Worm (Caenorhabditis elegans) whole organism, L4 larva: ENCODE measurements around the gene B0554.4.
A peak's percentile ranks its signal among the peaks of the same experiment; 100 is the strongest.

Source experiments
- F44E2.7 ChIP-seq: fragments of 200-800 bp; sonication (Bioruptor generic); IDR thresholded peaks from 2 replicates; pipeline ENCODE4 v2.1.2; 2022; ENCODE audit warnings: missing genetic modification characterization, missing compliant biosample characterization
- R02D3.7 ChIP-seq: fragments of 150-350 bp; sonication (generic microtip); optimal IDR thresholded peaks from 3 replicates; lab custom pipeline; 2014; ENCODE audit warnings: missing biosample characterization, missing genetic modification characterization
- T26A8.4 ChIP-seq: fragments of 200-800 bp; sonication (Bioruptor generic); IDR thresholded peaks from 2 replicates; pipeline ENCODE4 v1.3.6; 2022; ENCODE audit warnings: missing genetic modification characterization, missing compliant biosample characterization
- Y5F2A.4 ChIP-seq: fragments of 200-800 bp; sonication (Bioruptor generic); optimal IDR thresholded peaks from 2 replicates; lab custom pipeline; 2018; ENCODE audit warnings: mild to moderate bottlenecking, missing genetic modification characterization, missing compliant biosample characterization
- aha-1 ChIP-seq: fragments of 150-350 bp; peaks from one replicate; lab custom pipeline; 2014; ENCODE audit warnings: missing biosample characterization, missing genetic modification characterization
- aly-2 ChIP-seq: sonication (generic microtip); optimal IDR thresholded peaks from 2 replicates; lab custom pipeline; 2018; ENCODE audit warnings: missing biosample characterization, missing genetic modification characterization
- arid-1 ChIP-seq: fragments of 200-800 bp; sonication (Bioruptor generic); conservative IDR thresholded peaks from 2 replicates; pipeline ENCODE4 v1.3.6; 2022; ENCODE audit warnings: missing genetic modification reagents, missing genetic modification characterization, missing compliant biosample characterization
- attf-4 ChIP-seq: sonication (generic microtip); optimal IDR thresholded peaks from 3 replicates; lab custom pipeline; 2017; ENCODE audit warnings: missing biosample characterization, missing genetic modification characterization
- ceh-28 ChIP-seq: fragments of 150-350 bp; optimal IDR thresholded peaks from 2 replicates; lab custom pipeline; 2014; ENCODE audit warnings: missing biosample characterization, missing genetic modification reagents, missing genetic modification characterization
- ces-1 ChIP-seq: fragments of 150-350 bp; sonication (generic microtip); optimal IDR thresholded peaks from 4 replicates; lab custom pipeline; 2014; ENCODE audit warnings: missing biosample characterization, missing genetic modification reagents, missing genetic modification characterization
- ctbp-1 ChIP-seq: fragments of 200-800 bp; sonication (Bioruptor generic); IDR thresholded peaks from 2 replicates; pipeline ENCODE4 v1.3.6; 2022; ENCODE audit warnings: missing genetic modification reagents, missing genetic modification characterization, missing compliant biosample characterization
- daf-16 ChIP-seq, 3 experiments: sonication (generic microtip); optimal IDR thresholded peaks; 2 replicates each; lab custom pipeline; 2016 to 2017; ENCODE audit warnings: missing genetic modification characterization in 3 of 3, missing genetic modification reagents in 3 of 3, mild to moderate bottlenecking in 2 of 3, missing compliant biosample characterization in 2 of 3, missing biosample characterization in 1 of 3, moderate library complexity in 1 of 3
- dmd-6 ChIP-seq: fragments of 200-800 bp; sonication (Bioruptor generic); IDR thresholded peaks from 2 replicates; pipeline ENCODE4 v1.3.6; 2022; ENCODE audit warnings: missing genetic modification reagents, missing genetic modification characterization, missing compliant biosample characterization
- egl-27 ChIP-seq: sonication (generic microtip); optimal IDR thresholded peaks from 3 replicates; lab custom pipeline; 2017; ENCODE audit warnings: missing biosample characterization, missing genetic modification reagents, missing genetic modification characterization
- fkh-10 ChIP-seq: fragments of 150-350 bp; optimal IDR thresholded peaks from 2 replicates; lab custom pipeline; 2014; ENCODE audit warnings: missing biosample characterization, missing genetic modification reagents, missing genetic modification characterization
- fos-1 ChIP-seq: fragments of 150-350 bp; optimal IDR thresholded peaks from 2 replicates; lab custom pipeline; 2014; ENCODE audit warnings: missing biosample characterization, missing genetic modification characterization
- lin-1 ChIP-seq: fragments of 200-800 bp; sonication (Bioruptor generic); IDR thresholded peaks from 2 replicates; pipeline ENCODE4 v1.3.6; 2022; ENCODE audit warnings: missing genetic modification reagents, missing genetic modification characterization, missing compliant biosample characterization
- lin-38 ChIP-seq: fragments of 200-800 bp; sonication (Bioruptor generic); IDR thresholded peaks from 2 replicates; pipeline ENCODE4 v1.3.6; 2022; ENCODE audit warnings: missing genetic modification reagents, missing genetic modification characterization, missing compliant biosample characterization
- lsy-2 ChIP-seq, 2 experiments: fragments of 150-350 bp in 1 of 2; sonication (generic microtip) in 1 of 2; optimal IDR thresholded peaks; 2 replicates each; lab custom pipeline; 2014 to 2017; ENCODE audit warnings: missing biosample characterization in 2 of 2, missing genetic modification characterization in 2 of 2
- mdt-29 ChIP-seq: fragments of 200-800 bp; sonication (Bioruptor generic); IDR thresholded peaks from 2 replicates; pipeline ENCODE4 v1.3.6; 2022; ENCODE audit warnings: missing genetic modification reagents, missing genetic modification characterization, missing compliant biosample characterization
- nhr-111 ChIP-seq: fragments of 200-800 bp; sonication (Bioruptor generic); optimal IDR thresholded peaks from 2 replicates; lab custom pipeline; 2018; ENCODE audit warnings: mild to moderate bottlenecking, missing genetic modification characterization, missing compliant biosample characterization
- nhr-28 ChIP-seq: fragments of 150-350 bp; optimal IDR thresholded peaks from 2 replicates; lab custom pipeline; 2014; ENCODE audit warnings: missing biosample characterization, missing genetic modification characterization
- nhr-6 ChIP-seq: fragments of 150-350 bp; optimal IDR thresholded peaks from 2 replicates; lab custom pipeline; 2014; ENCODE audit warnings: missing biosample characterization, missing genetic modification characterization
- nhr-76 ChIP-seq: fragments of 150-350 bp; optimal IDR thresholded peaks from 2 replicates; lab custom pipeline; 2014; ENCODE audit warnings: missing biosample characterization, missing genetic modification characterization
- nhr-77 ChIP-seq: fragments of 150-350 bp; optimal IDR thresholded peaks from 2 replicates; lab custom pipeline; 2014; ENCODE audit warnings: missing biosample characterization, missing genetic modification characterization
- pha-4 ChIP-seq, 2 experiments: fragments of 150-350 bp in 1 of 2; fragments of 200-800 bp in 1 of 2; sonication (Bioruptor generic) in 1 of 2; IDR thresholded peaks in 1 of 2; optimal IDR thresholded peaks in 1 of 2; 2 replicates each; pipeline versions ENCODE4 v1.3.6 to Lab custom; 2014 to 2022; ENCODE audit warnings: missing genetic modification characterization in 2 of 2, missing genetic modification reagents in 2 of 2, missing biosample characterization in 1 of 2, missing compliant biosample characterization in 1 of 2
- php-3 ChIP-seq: fragments of 200-800 bp; sonication (Bioruptor generic); IDR thresholded peaks from 2 replicates; pipeline ENCODE4 v1.3.6; 2022; ENCODE audit warnings: missing genetic modification reagents, missing genetic modification characterization, missing compliant biosample characterization
- pqm-1 ChIP-seq: sonication (generic microtip); optimal IDR thresholded peaks from 2 replicates; lab custom pipeline; 2017; ENCODE audit warnings: missing biosample characterization, missing genetic modification characterization
- spr-1 ChIP-seq: sonication (generic microtip); optimal IDR thresholded peaks from 2 replicates; lab custom pipeline; 2016; ENCODE audit warnings: mild to moderate bottlenecking, missing genetic modification characterization, missing compliant biosample characterization
- spr-3 ChIP-seq: fragments of 200-800 bp; sonication (Bioruptor generic); optimal IDR thresholded peaks from 2 replicates; lab custom pipeline; 2018; ENCODE audit warnings: mild to moderate bottlenecking, missing genetic modification characterization, missing compliant biosample characterization
- unc-62 ChIP-seq, 3 experiments: fragments of 150-350 bp in 1 of 3; sonication (generic microtip); optimal IDR thresholded peaks in 2 of 3; peaks in 1 of 3; 1 replicate in 1 of 3; 2 replicates in 2 of 3; lab custom pipeline; 2014 to 2017; ENCODE audit warnings: missing biosample characterization in 3 of 3, missing genetic modification characterization in 3 of 3, missing genetic modification reagents in 3 of 3, missing genotype in 1 of 3
- zag-1 ChIP-seq: fragments of 150-350 bp; optimal IDR thresholded peaks from 2 replicates; lab custom pipeline; 2014; ENCODE audit warnings: missing biosample characterization, missing genetic modification characterization
- ztf-11 ChIP-seq: fragments of 150-350 bp; optimal IDR thresholded peaks from 2 replicates; lab custom pipeline; 2014; ENCODE audit warnings: missing biosample characterization, missing genetic modification characterization

The B0554.4 gene

DNA sequence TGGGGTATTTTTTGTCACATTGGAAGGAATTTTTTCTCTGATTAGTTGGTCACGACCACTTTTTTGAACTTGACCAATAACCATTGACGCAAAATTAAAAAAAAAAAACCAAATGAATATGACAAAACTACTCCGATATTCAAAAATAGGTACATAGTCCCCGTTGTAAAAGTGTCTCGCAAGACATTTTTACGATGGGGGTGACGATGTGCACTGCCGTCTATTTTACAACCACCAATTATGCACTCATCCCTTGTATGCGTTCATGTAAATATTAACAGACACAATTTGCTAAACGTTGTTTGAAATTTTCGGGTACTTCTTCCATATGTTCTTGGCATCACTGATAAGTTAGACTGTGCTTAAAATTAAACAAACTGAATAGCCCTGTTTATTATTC lies 29.2 kb upstream of the B0554.4 start, which contains the start of gene scl-27:
Gene scl-27 (plus strand): TSS at position 301 of the 400 bp plus-strand sequence.
- TF ChIP-seq lin-38 (no peak), pqm-1 (no peak), lsy-2 (tag; optimal IDR thresholded peaks at IDR 0.05; lab: Kevin White, UChicago) (no peak), unc-62 (GFP tag; optimal IDR thresholded peaks at IDR 0.05 in 1 of 2; lab: Kevin White, UChicago) (peak in 1 of 2 experiments; percentile 11), unc-62 (tag; optimal IDR thresholded peaks at IDR 0.05; lab: Kevin White, UChicago) (no peak)

- no peak for TF ChIP-seq T26A8.4 (GFP tag; lab: Robert Waterston, UW)
- TF ChIP-seq ztf-11 (tag; lab: Kevin White, UChicago), result no peak
- TF ChIP-seq fos-1 (tag; lab: Kevin White, UChicago), result no peak
- no peak for TF ChIP-seq aha-1 (tag; lab: Kevin White, UChicago)
- TF ChIP-seq nhr-76 (tag; lab: Kevin White, UChicago), result no peak
- TF ChIP-seq mdt-29 (GFP tag; lab: Robert Waterston, UW), result no peak
- TF ChIP-seq nhr-111 (GFP tag; lab: Kevin White, UChicago), result no peak
- TF ChIP-seq nhr-6 (tag; lab: Kevin White, UChicago), result no peak
- TF ChIP-seq arid-1 (GFP tag; lab: Robert Waterston, UW), result no peak
- TF ChIP-seq aly-2 (tag; lab: Kevin White, UChicago), result no peak
Measured at ce11 chrV:403028-403427, 25.9 kb upstream of the B0554.4 start, which contains the start of gene srh-62. srh-62 (minus strand) TSS chrV:403128.

ce11 chrV:404210-404669 lies 24.7 kb upstream of the B0554.4 start, which contains the start of gene nhr-252:
nhr-252 (plus strand) TSS chrV:404619.
- TF ChIP-seq ces-1 (GFP tag; lab: Kevin White, UChicago), result no peak
- no peak for TF ChIP-seq egl-27 (tag; lab: Kevin White, UChicago)
- TF ChIP-seq zag-1 (tag; lab: Kevin White, UChicago), result no peak
- TF ChIP-seq attf-4 (tag; lab: Kevin White, UChicago), result no peak
- no peak for TF ChIP-seq spr-1
- TF ChIP-seq lin-1 (GFP tag; lab: Robert Waterston, UW), result no peak
- no peak for TF ChIP-seq R02D3.7 (tag; lab: Kevin White, UChicago)
- TF ChIP-seq spr-3 (GFP tag; lab: Kevin White, UChicago), result no peak
- TF ChIP-seq Y5F2A.4, result no peak
- TF ChIP-seq unc-62 (GFP tag; optimal IDR thresholded peaks at IDR 0.05 in 1 of 2; lab: Kevin White, UChicago), result no peak
- TF ChIP-seq unc-62 (tag; optimal IDR thresholded peaks at IDR 0.05; lab: Kevin White, UChicago), result no peak
- no peak for TF ChIP-seq ctbp-1 (GFP tag; lab: Robert Waterston, UW)

ce11 chrV:412820-413219 lies 16.1 kb upstream of the B0554.4 start:
- TF ChIP-seq ceh-28, result no peak
- TF ChIP-seq aha-1 (tag; lab: Kevin White, UChicago), result peak; percentile 95

- peak; percentile 79 for TF ChIP-seq pqm-1
- TF ChIP-seq dmd-6 (GFP tag; lab: Robert Waterston, UW), result peak; percentile 57
- no peak for TF ChIP-seq pha-4 (GFP tag; IDR thresholded peaks at IDR 0.05; lab: Robert Waterston, UW)
- no peak for TF ChIP-seq pha-4 (tag; optimal IDR thresholded peaks at IDR 0.05; lab: Kevin White, UChicago)
Measured at ce11 chrV:414630-415029, 14.3 kb upstream of the B0554.4 start, which contains the start of gene dod-19. dod-19 (minus strand) TSS chrV:414759.

- TF ChIP-seq nhr-77 (tag; lab: Kevin White, UChicago), result peak; percentile 54
- peak; percentile 55; the same call in 1 of the 2 replicates for TF ChIP-seq dmd-6 (GFP tag; lab: Robert Waterston, UW)
- no peak for TF ChIP-seq fkh-10 (GFP tag; lab: Kevin White, UChicago)
- TF ChIP-seq daf-16 (GFP tag; optimal IDR thresholded peaks at IDR 0.05; lab: Kevin White, UChicago), result no peak
- peak; percentile 47 for TF ChIP-seq daf-16 (tag; optimal IDR thresholded peaks at IDR 0.05; lab: Kevin White, UChicago)
- peak; percentile 60 for TF ChIP-seq nhr-28
- TF ChIP-seq pqm-1, result peak; percentile 80
- TF ChIP-seq F44E2.7, result no peak
- TF ChIP-seq php-3 (GFP tag; lab: Robert Waterston, UW), result peak; percentile 61
Measured at ce11 chrV:415072-415471, 13.9 kb upstream of the B0554.4 start.
